Fruit fly (Drosophila melanogaster) whole organism, embryonic: ENCODE results near the gene CG42489.

Experiments used
- Bgb ChIP-seq: fragments of 200-800 bp; sonication (Bioruptor generic); IDR thresholded peaks from 2 replicates; pipeline ENCODE4 v1.3.6; 2022; ENCODE audit warnings: missing biosample characterization, missing genetic modification characterization; ENCODE audit not compliant: partially characterized antibody
- CG10979 ChIP-seq: fragments of 200-800 bp; sonication (Bioruptor generic); optimal IDR thresholded peaks from 2 replicates; lab custom pipeline; 2018; ENCODE audit warnings: missing biosample characterization, mild to moderate bottlenecking, missing genetic modification characterization, moderate library complexity
- CG11695 ChIP-seq: fragments of 200-800 bp; sonication (Bioruptor generic); IDR thresholded peaks from 3 replicates; pipeline ENCODE4 v1.3.6; 2022; ENCODE audit warnings: missing biosample characterization, missing genetic modification characterization
- CG13624 ChIP-seq: fragments of 200-800 bp; sonication (Bioruptor generic); optimal IDR thresholded peaks from 2 replicates; lab custom pipeline; 2016; ENCODE audit warnings: missing biosample characterization, missing genetic modification characterization
- CG13894 ChIP-seq: fragments of 200-800 bp; sonication (Bioruptor generic); optimal IDR thresholded peaks from 3 replicates; lab custom pipeline; 2018; ENCODE audit warnings: missing biosample characterization, mild to moderate bottlenecking, missing genetic modification characterization, moderate library complexity
- CG14710 ChIP-seq: fragments of 200-800 bp; sonication (Bioruptor generic); optimal IDR thresholded peaks from 3 replicates; lab custom pipeline; 2019; ENCODE audit warnings: missing biosample characterization, mild to moderate bottlenecking, missing genetic modification characterization, moderate library complexity
- CG15696 ChIP-seq: fragments of 200-800 bp; sonication (Bioruptor generic); optimal IDR thresholded peaks from 2 replicates; lab custom pipeline; 2019; ENCODE audit warnings: missing biosample characterization, mild to moderate bottlenecking, missing genetic modification characterization, moderate library complexity
- CG1647 ChIP-seq: fragments of 200-800 bp; sonication (Bioruptor generic); optimal IDR thresholded peaks from 3 replicates; lab custom pipeline; 2016; ENCODE audit warnings: missing biosample characterization, missing genetic modification characterization
- CG17612 ChIP-seq: fragments of 200-800 bp; sonication (Bioruptor generic); IDR thresholded peaks from 2 replicates; pipeline ENCODE4 v1.3.6; 2022; ENCODE audit warnings: missing biosample characterization, missing genetic modification characterization
- CG18476 ChIP-seq: fragments of 200-800 bp; sonication (Bioruptor generic); optimal IDR thresholded peaks from 2 replicates; lab custom pipeline; 2016; ENCODE audit warnings: missing biosample characterization, mild to moderate bottlenecking, missing genetic modification characterization
- CG18599 ChIP-seq: fragments of 200-800 bp; sonication (Bioruptor generic); optimal IDR thresholded peaks from 3 replicates; lab custom pipeline; 2017; ENCODE audit warnings: missing biosample characterization, missing genetic modification characterization, mild to moderate bottlenecking, moderate library complexity, missing genetic modification reagents
- CG30403 ChIP-seq: fragments of 200-800 bp; sonication (Bioruptor generic); optimal IDR thresholded peaks from 3 replicates; lab custom pipeline; 2016; ENCODE audit warnings: missing biosample characterization, missing genetic modification characterization
- CG31224 ChIP-seq: fragments of 200-800 bp; sonication (Bioruptor generic); IDR thresholded peaks from 2 replicates; pipeline ENCODE4 v1.3.6; 2022; ENCODE audit warnings: missing biosample characterization, missing genetic modification characterization
- CG33557 ChIP-seq: fragments of 200-800 bp; sonication (Bioruptor generic); optimal IDR thresholded peaks from 2 replicates; lab custom pipeline; 2019; ENCODE audit warnings: missing biosample characterization, mild to moderate bottlenecking, missing genetic modification characterization, moderate library complexity
- CG3407 ChIP-seq: fragments of 200-800 bp; sonication (Bioruptor generic); optimal IDR thresholded peaks from 2 replicates; lab custom pipeline; 2018; ENCODE audit warnings: missing biosample characterization, mild to moderate bottlenecking, missing genetic modification characterization
- CG34422 ChIP-seq: fragments of 200-800 bp; sonication (Bioruptor generic); IDR thresholded peaks from 3 replicates; pipeline ENCODE4 v1.3.6; 2022; ENCODE audit warnings: missing biosample characterization, missing genetic modification characterization
- CG3726 ChIP-seq: fragments of 200-800 bp; sonication (Bioruptor generic); IDR thresholded peaks from 3 replicates; pipeline ENCODE4, ENCODE4 v1.3.6; 2022; ENCODE audit warnings: missing biosample characterization, missing genetic modification characterization
- CG4730 ChIP-seq: fragments of 200-800 bp; sonication (Bioruptor generic); IDR thresholded peaks from 2 replicates; pipeline ENCODE4 v1.3.6; 2022; ENCODE audit warnings: missing biosample characterization, missing genetic modification characterization
- CG6254 ChIP-seq: fragments of 200-800 bp; sonication (Bioruptor generic); optimal IDR thresholded peaks from 3 replicates; lab custom pipeline; 2017; ENCODE audit warnings: mild to moderate bottlenecking, missing biosample characterization, missing genetic modification reagents, missing genetic modification characterization
- CG7271 ChIP-seq: fragments of 200-800 bp; sonication (Bioruptor generic); optimal IDR thresholded peaks from 2 replicates; lab custom pipeline; 2018; ENCODE audit warnings: missing biosample characterization, mild to moderate bottlenecking, missing genetic modification characterization, moderate library complexity
- CG8359 ChIP-seq: fragments of 200-800 bp; sonication (Bioruptor generic); optimal IDR thresholded peaks from 2 replicates; lab custom pipeline; 2017; ENCODE audit warnings: missing biosample characterization, mild to moderate bottlenecking, missing genetic modification characterization, borderline replicate concordance
- CG9437 ChIP-seq: fragments of 200-800 bp; sonication (Bioruptor generic); optimal IDR thresholded peaks from 2 replicates; lab custom pipeline; 2018; ENCODE audit warnings: missing biosample characterization, mild to moderate bottlenecking, missing genetic modification characterization
- CoRest ChIP-seq: fragments of 200-800 bp; sonication (Bioruptor generic); optimal IDR thresholded peaks from 3 replicates; lab custom pipeline; 2018; ENCODE audit warnings: missing biosample characterization, mild to moderate bottlenecking, missing genetic modification characterization, moderate library complexity
- D19A ChIP-seq: fragments of 200-800 bp; optimal IDR thresholded peaks from 3 replicates; lab custom pipeline; 2019; ENCODE audit warnings: missing biosample characterization, mild to moderate bottlenecking, missing genetic modification characterization, moderate library complexity
- Dad ChIP-seq: fragments of 200-800 bp; sonication (Bioruptor generic); optimal IDR thresholded peaks from 3 replicates; lab custom pipeline; 2016; ENCODE audit warnings: missing biosample characterization, missing genetic modification characterization
- E2f1 ChIP-seq: fragments of 200-800 bp; sonication (Bioruptor generic); IDR thresholded peaks from 2 replicates; pipeline ENCODE4 v1.3.6; 2022; ENCODE audit warnings: missing biosample characterization, missing genetic modification characterization
- HmgD ChIP-seq: fragments of 200-800 bp; sonication (Bioruptor generic); optimal IDR thresholded peaks from 3 replicates; lab custom pipeline; 2016; ENCODE audit warnings: missing biosample characterization, missing genetic modification characterization
- Hr3 ChIP-seq: fragments of 200-800 bp; sonication (Bioruptor generic); optimal IDR thresholded peaks from 3 replicates; lab custom pipeline; 2016; ENCODE audit warnings: missing biosample characterization, missing genetic modification characterization
- Mrtf ChIP-seq: fragments of 200-800 bp; sonication (Bioruptor generic); IDR thresholded peaks from 3 replicates; pipeline ENCODE4 v1.3.6; 2022; ENCODE audit warnings: missing biosample characterization, missing genetic modification characterization
- ac ChIP-seq: fragments of 200-800 bp; sonication (Bioruptor generic); optimal IDR thresholded peaks from 3 replicates; lab custom pipeline; 2017; ENCODE audit warnings: missing biosample characterization, mild to moderate bottlenecking, missing genetic modification characterization
- ato ChIP-seq: fragments of 200-800 bp; sonication (Bioruptor generic); IDR thresholded peaks from 2 replicates; pipeline ENCODE4 v1.3.6; 2022; ENCODE audit warnings: missing biosample characterization, missing genetic modification characterization; ENCODE audit not compliant: partially characterized antibody
- bab2 ChIP-seq: fragments of 200-800 bp; sonication (Bioruptor generic); optimal IDR thresholded peaks from 2 replicates; lab custom pipeline; 2016; ENCODE audit warnings: missing biosample characterization, missing genetic modification characterization
- br ChIP-seq: fragments of >200 bp; optimal IDR thresholded peaks from 2 replicates; lab custom pipeline; 2017
- chm ChIP-seq: fragments of 200-800 bp; sonication (Bioruptor generic); IDR thresholded peaks from 2 replicates; pipeline ENCODE4 v1.3.6; 2022; ENCODE audit warnings: missing biosample characterization, missing genetic modification characterization
- danr ChIP-seq: fragments of 200-800 bp; sonication (Bioruptor generic); IDR thresholded peaks from 2 replicates; pipeline ENCODE4 v1.3.6; 2022; ENCODE audit warnings: missing biosample characterization, missing genetic modification characterization
- dati ChIP-seq: fragments of 200-800 bp; sonication (Bioruptor generic); IDR thresholded peaks from 2 replicates; pipeline ENCODE4 v1.3.6; 2022; ENCODE audit warnings: missing biosample characterization, missing genetic modification characterization
- fd96Cb ChIP-seq: fragments of 200-800 bp; sonication (Bioruptor generic); optimal IDR thresholded peaks from 2 replicates; lab custom pipeline; 2018; ENCODE audit warnings: missing biosample characterization, mild to moderate bottlenecking, missing genetic modification characterization, moderate library complexity
- gcm2 ChIP-seq: fragments of 200-800 bp; sonication (Bioruptor generic); optimal IDR thresholded peaks from 2 replicates; lab custom pipeline; 2016; ENCODE audit warnings: missing biosample characterization, missing genetic modification characterization
- gem ChIP-seq: fragments of 200-800 bp; sonication (Bioruptor generic); optimal IDR thresholded peaks from 2 replicates; lab custom pipeline; 2019; ENCODE audit warnings: missing biosample characterization, mild to moderate bottlenecking, missing genetic modification characterization, moderate library complexity
- jing ChIP-seq: fragments of 200-800 bp; sonication (Bioruptor generic); optimal IDR thresholded peaks from 2 replicates; lab custom pipeline; 2018; ENCODE audit warnings: missing biosample characterization, mild to moderate bottlenecking, missing genetic modification characterization
- jumu ChIP-seq: fragments of 200-800 bp; sonication (Bioruptor generic); optimal IDR thresholded peaks from 3 replicates; lab custom pipeline; 2016; ENCODE audit warnings: missing biosample characterization, missing genetic modification characterization
- kay ChIP-seq: fragments of 200-800 bp; sonication (Bioruptor generic); optimal IDR thresholded peaks from 2 replicates; lab custom pipeline; 2016; ENCODE audit warnings: missing biosample characterization, missing genetic modification characterization
- maf-S ChIP-seq: fragments of 200-800 bp; sonication (Bioruptor generic); optimal IDR thresholded peaks from 2 replicates; lab custom pipeline; 2016; ENCODE audit warnings: missing biosample characterization, missing genetic modification characterization
- p53 ChIP-seq: fragments of 200-800 bp; sonication (Bioruptor generic); optimal IDR thresholded peaks from 2 replicates; lab custom pipeline; 2016; ENCODE audit warnings: missing biosample characterization, missing genetic modification characterization
- phol ChIP-seq: fragments of 200-800 bp; sonication (Bioruptor generic); optimal IDR thresholded peaks from 3 replicates; lab custom pipeline; 2018; ENCODE audit warnings: missing biosample characterization, mild to moderate bottlenecking, missing genetic modification characterization, moderate library complexity
- rib ChIP-seq: fragments of 200-800 bp; sonication (Bioruptor generic); IDR thresholded peaks from 2 replicates; pipeline ENCODE4 v1.3.6; 2022; ENCODE audit warnings: missing biosample characterization, missing genetic modification characterization
- run ChIP-seq: fragments of 200-800 bp; sonication (Bioruptor generic); optimal IDR thresholded peaks from 3 replicates; lab custom pipeline; 2018; ENCODE audit warnings: missing biosample characterization, mild to moderate bottlenecking, missing genetic modification characterization
- sima ChIP-seq: fragments of 200-800 bp; sonication (Bioruptor generic); optimal IDR thresholded peaks from 2 replicates; lab custom pipeline; 2016; ENCODE audit warnings: missing biosample characterization, missing genetic modification characterization
- tna ChIP-seq: fragments of 200-800 bp; sonication (Bioruptor generic); IDR thresholded peaks from 2 replicates; pipeline ENCODE4 v1.3.6; 2022; ENCODE audit warnings: missing biosample characterization, missing genetic modification characterization; ENCODE audit not compliant: partially characterized antibody
- wdn ChIP-seq: fragments of 200-800 bp; sonication (Bioruptor generic); IDR thresholded peaks from 2 replicates; pipeline ENCODE4 v1.3.6; 2022; ENCODE audit warnings: missing biosample characterization, missing genetic modification characterization

CG42489 gene

DNA sequence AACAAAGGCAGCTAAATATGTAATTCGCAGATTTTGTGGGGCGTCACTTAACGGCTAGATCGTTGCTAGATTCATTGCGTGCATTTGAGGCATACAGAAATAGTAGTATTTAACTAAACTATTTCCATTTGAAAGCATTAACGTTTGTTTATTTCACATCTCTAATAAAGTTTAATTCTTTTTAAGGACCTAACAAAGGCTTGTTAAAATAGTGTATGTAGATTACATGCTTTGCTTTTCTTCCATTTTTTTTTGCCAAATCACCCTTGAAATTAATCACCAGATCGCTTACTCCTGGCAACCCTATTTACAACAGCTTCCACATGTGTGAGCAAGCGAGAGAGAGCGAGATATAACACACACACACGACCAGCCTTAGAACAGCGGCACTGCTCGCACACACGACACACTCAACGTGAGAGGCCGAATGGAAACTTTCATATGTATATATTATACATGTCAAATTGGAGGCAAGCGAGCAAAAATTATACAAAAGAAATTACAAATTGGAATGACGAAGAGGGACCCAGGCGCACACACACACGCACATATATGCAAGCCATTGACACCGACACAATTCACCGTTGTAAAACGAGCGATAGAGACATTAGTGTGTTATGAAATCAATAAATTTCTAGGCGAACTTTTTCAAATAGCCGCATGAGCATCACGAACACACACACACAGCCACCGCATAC is 4.8 kb upstream of the CG42489 start (continued):
- TF ChIP-seq CG18599 (GFP tag; lab: Kevin White, UChicago) (peak; percentile 77), CG11695 (peak; percentile 58; the same call in 2 of the 3 replicates), CG9437 (GFP tag; lab: Kevin White, UChicago) (peak; percentile 3), CG13894 (tag; lab: Kevin White, UChicago) (peak; percentile 71), dati (GFP tag; lab: Robert Waterston, UW) (no peak), jumu (GFP tag; lab: Kevin White, UChicago) (peak; percentile 26), CG14710 (tag; lab: Kevin White, UChicago) (peak; percentile 15), kay (peak; percentile 66), CG3407 (no peak), jing (GFP tag; lab: Kevin White, UChicago) (no peak), gem (tag; lab: Kevin White, UChicago) (peak; percentile 71), CG15696 (tag; lab: Kevin White, UChicago) (peak; percentile 33), ato (GFP tag; lab: Robert Waterston, UW) (0 out of 2 replicates have a peak, but pooled peaks have one; percentile 23), CG33557 (GFP tag; lab: Kevin White, UChicago) (peak; percentile 25), CG6254 (GFP tag; lab: Kevin White, UChicago) (peak; percentile 46), CG4730 (GFP tag; lab: Robert Waterston, UW) (no peak), CG31224 (GFP tag; lab: Robert Waterston, UW) (peak; percentile 36; the same call in 1 of the 2 replicates), bab2 (peak; percentile 38), CG18476 (GFP tag; lab: Kevin White, UChicago) (peak; percentile 13), maf-S (GFP tag; lab: Kevin White, UChicago) (peak; percentile 32), wdn (GFP tag; lab: Robert Waterston, UW) (peak; percentile 34; the same call in 1 of the 2 replicates), CG34422 (GFP tag; lab: Robert Waterston, UW) (peak; percentile 73; the same call in 2 of the 3 replicates), D19A (tag; lab: Kevin White, UChicago) (peak; percentile 66), chm (peak; percentile 72), sima (GFP tag; lab: Kevin White, UChicago) (no peak), CG1647 (GFP tag; lab: Kevin White, UChicago) (peak; percentile 45), CG10979 (tag; lab: Kevin White, UChicago) (peak; percentile 53), CoRest (tag; lab: Kevin White, UChicago) (peak; percentile 65), Bgb (GFP tag; lab: Robert Waterston, UW) (peak; percentile 32; the same call in 1 of the 2 replicates), CG8359 (GFP tag; lab: Kevin White, UChicago) (no peak), Dad (GFP tag; lab: Kevin White, UChicago) (no peak), p53 (no peak), danr (GFP tag; lab: Robert Waterston, UW) (no peak), E2f1 (GFP tag; lab: Robert Waterston, UW) (no peak), Hr3 (GFP tag; lab: Kevin White, UChicago) (peak; percentile 37), phol (peak; percentile 55), CG7271 (tag; lab: Kevin White, UChicago) (no peak), rib (GFP tag; lab: Robert Waterston, UW) (peak; percentile 74), CG17612 (GFP tag; lab: Robert Waterston, UW) (peak; percentile 53; the same call in 1 of the 2 replicates), gcm2 (GFP tag; lab: Kevin White, UChicago) (no peak), HmgD (GFP tag; lab: Kevin White, UChicago) (peak; percentile 1), tna (GFP tag; lab: Robert Waterston, UW) (no peak), CG30403 (GFP tag; lab: Kevin White, UChicago) (peak; percentile 65), CG13624 (peak; percentile 59), CG3726 (no peak), Mrtf (GFP tag; lab: Robert Waterston, UW) (no peak), ac (GFP tag; lab: Kevin White, UChicago) (no peak), fd96Cb (peak; percentile 30), br (lab: Kevin White, UChicago) (no peak), run (tag; lab: Kevin White, UChicago) (no peak)
